Fruit fly (Drosophila melanogaster) whole organism, embryonic: Measurements from ENCODE around the gene CG43450.
A peak's percentile ranks its signal among the peaks of the same experiment; 100 is the strongest.

Source experiments
- Abd-B ChIP-seq: fragments of 200-800 bp; sonication (Bioruptor generic); optimal IDR thresholded peaks from 2 replicates; lab custom pipeline; 2018; ENCODE audit warnings: missing biosample characterization, mild to moderate bottlenecking, missing genetic modification characterization, moderate library complexity
- CG10321 ChIP-seq: fragments of 200-800 bp; sonication (Bioruptor generic); IDR thresholded peaks from 2 replicates; pipeline ENCODE4 v1.3.6; 2022; ENCODE audit warnings: missing biosample characterization, missing genetic modification characterization
- CG12071 ChIP-seq: fragments of 200-800 bp; sonication (Bioruptor generic); optimal IDR thresholded peaks from 3 replicates; lab custom pipeline; 2018; ENCODE audit warnings: missing biosample characterization, mild to moderate bottlenecking, missing genetic modification characterization
- CG13287 ChIP-seq: fragments of 200-800 bp; sonication (Bioruptor generic); IDR thresholded peaks from 2 replicates; pipeline ENCODE4 v1.3.6; 2022; ENCODE audit warnings: missing biosample characterization, missing genetic modification characterization; ENCODE audit not compliant: partially characterized antibody
- CG13775 ChIP-seq: fragments of 200-800 bp; sonication (Bioruptor generic); optimal IDR thresholded peaks from 3 replicates; lab custom pipeline; 2017; ENCODE audit warnings: missing biosample characterization, mild to moderate bottlenecking, missing genetic modification characterization
- CG14441 ChIP-seq: fragments of 200-800 bp; sonication (Bioruptor generic); IDR thresholded peaks from 2 replicates; pipeline ENCODE4 v1.3.6; 2022; ENCODE audit warnings: missing biosample characterization, missing genetic modification characterization
- CG15601 ChIP-seq: fragments of 200-800 bp; sonication (Bioruptor generic); optimal IDR thresholded peaks from 3 replicates; lab custom pipeline; 2019; ENCODE audit warnings: missing biosample characterization, mild to moderate bottlenecking, missing genetic modification characterization, moderate library complexity
- CG16813 ChIP-seq: fragments of 200-800 bp; sonication (Bioruptor generic); IDR thresholded peaks from 3 replicates; pipeline ENCODE4 v1.3.6; 2022; ENCODE audit warnings: missing biosample characterization, missing genetic modification characterization; ENCODE audit not compliant: partially characterized antibody
- CG2116 ChIP-seq: fragments of 200-800 bp; sonication (Bioruptor generic); optimal IDR thresholded peaks from 3 replicates; lab custom pipeline; 2018; ENCODE audit warnings: missing biosample characterization, mild to moderate bottlenecking, missing genetic modification characterization
- CG31388 ChIP-seq: fragments of 200-800 bp; sonication (Bioruptor generic); optimal IDR thresholded peaks from 2 replicates; lab custom pipeline; 2016; ENCODE audit warnings: missing biosample characterization, missing genetic modification characterization
- CG34224 ChIP-seq: fragments of 200-800 bp; sonication (Bioruptor generic); IDR thresholded peaks from 3 replicates; pipeline ENCODE4 v1.3.6; 2022; ENCODE audit warnings: missing biosample characterization, missing genetic modification characterization; ENCODE audit not compliant: partially characterized antibody
- CG6765 ChIP-seq: fragments of 200-800 bp; sonication (Bioruptor generic); optimal IDR thresholded peaks from 3 replicates; lab custom pipeline; 2017; ENCODE audit warnings: missing biosample characterization, mild to moderate bottlenecking, missing genetic modification characterization
- CG6791 ChIP-seq: fragments of 200-800 bp; sonication (Bioruptor generic); IDR thresholded peaks from 3 replicates; pipeline ENCODE4 v1.3.6; 2022; ENCODE audit warnings: missing biosample characterization, missing genetic modification characterization; ENCODE audit not compliant: partially characterized antibody
- CG7963 ChIP-seq: fragments of 200-800 bp; sonication (Bioruptor generic); IDR thresholded peaks from 3 replicates; pipeline ENCODE4 v1.3.6; 2022; ENCODE audit warnings: missing biosample characterization, missing genetic modification characterization; ENCODE audit not compliant: partially characterized antibody
- D19B ChIP-seq: fragments of 200-800 bp; sonication (Bioruptor generic); optimal IDR thresholded peaks from 2 replicates; lab custom pipeline; 2017; ENCODE audit warnings: missing biosample characterization, mild to moderate bottlenecking, missing genetic modification characterization
- E2f2 ChIP-seq: fragments of 200-800 bp; sonication (Bioruptor generic); IDR thresholded peaks from 2 replicates; pipeline ENCODE4 v1.3.6; 2022; ENCODE audit warnings: missing biosample characterization, missing genetic modification characterization
- HLH4C ChIP-seq: fragments of 200-800 bp; sonication (Bioruptor generic); IDR thresholded peaks from 3 replicates; pipeline ENCODE4 v1.3.6; 2022; ENCODE audit warnings: missing biosample characterization, missing genetic modification characterization; ENCODE audit not compliant: partially characterized antibody
- HmgD ChIP-seq: fragments of 200-800 bp; sonication (Bioruptor generic); optimal IDR thresholded peaks from 3 replicates; lab custom pipeline; 2016; ENCODE audit warnings: missing biosample characterization, missing genetic modification characterization
- MBD-R2 ChIP-seq: fragments of 200-800 bp; sonication (Bioruptor generic); IDR thresholded peaks from 2 replicates; pipeline ENCODE4 v1.3.6; 2022; ENCODE audit warnings: missing biosample characterization, missing genetic modification characterization
- MESR4 ChIP-seq: fragments of 200-800 bp; sonication (Bioruptor generic); optimal IDR thresholded peaks from 2 replicates; lab custom pipeline; 2018; ENCODE audit warnings: missing biosample characterization, mild to moderate bottlenecking, missing genetic modification characterization, moderate library complexity
- Scr ChIP-seq: fragments of 200-800 bp; sonication (Bioruptor generic); IDR thresholded peaks from 2 replicates; pipeline ENCODE4 v1.3.6; 2022; ENCODE audit warnings: missing biosample characterization, missing genetic modification characterization; ENCODE audit not compliant: partially characterized antibody
- Ssrp ChIP-seq: fragments of 200-800 bp; sonication (Bioruptor generic); optimal IDR thresholded peaks from 2 replicates; lab custom pipeline; 2018; ENCODE audit warnings: missing biosample characterization, mild to moderate bottlenecking, missing genetic modification characterization, moderate library complexity
- Vsx1 ChIP-seq: fragments of 200-800 bp; sonication (Bioruptor generic); optimal IDR thresholded peaks from 2 replicates; lab custom pipeline; 2017; ENCODE audit warnings: missing biosample characterization, mild to moderate bottlenecking, missing genetic modification characterization, missing genetic modification reagents
- YL-1 ChIP-seq: fragments of 200-800 bp; sonication (Bioruptor generic); optimal IDR thresholded peaks from 3 replicates; lab custom pipeline; 2017; ENCODE audit warnings: missing biosample characterization, mild to moderate bottlenecking, missing genetic modification characterization
- amos ChIP-seq: fragments of 200-800 bp; sonication (Bioruptor generic); IDR thresholded peaks from 2 replicates; pipeline ENCODE4 v1.3.6; 2022; ENCODE audit warnings: missing biosample characterization, missing genetic modification characterization; ENCODE audit not compliant: partially characterized antibody
- ato ChIP-seq: fragments of 200-800 bp; sonication (Bioruptor generic); IDR thresholded peaks from 2 replicates; pipeline ENCODE4 v1.3.6; 2022; ENCODE audit warnings: missing biosample characterization, missing genetic modification characterization; ENCODE audit not compliant: partially characterized antibody
- btn ChIP-seq: fragments of 200-800 bp; sonication (Bioruptor generic); optimal IDR thresholded peaks from 2 replicates; lab custom pipeline; 2016; ENCODE audit warnings: missing biosample characterization, missing genetic modification characterization
- chinmo ChIP-seq: fragments of 200-800 bp; sonication (Bioruptor generic); IDR thresholded peaks from 4 replicates; pipeline ENCODE4 v1.3.6; 2022; ENCODE audit warnings: missing biosample characterization, missing genetic modification characterization; ENCODE audit not compliant: partially characterized antibody
- crp ChIP-seq, 2 experiments: fragments of 200-800 bp; sonication (Bioruptor generic); optimal IDR thresholded peaks; 2 replicates in 1 of 2; 3 replicates in 1 of 2; lab custom pipeline; 2017; ENCODE audit warnings: missing biosample characterization in 2 of 2, missing genetic modification characterization in 2 of 2, mild to moderate bottlenecking in 1 of 2, moderate library complexity in 1 of 2
- dimm ChIP-seq: fragments of 200-800 bp; sonication (Bioruptor generic); IDR thresholded peaks from 2 replicates; pipeline ENCODE4 v1.3.6; 2022; ENCODE audit warnings: missing biosample characterization, missing genetic modification characterization
- gt ChIP-seq: fragments of 200-800 bp; sonication (Bioruptor generic); IDR thresholded peaks from 2 replicates; pipeline ENCODE4 v1.3.6; 2022; ENCODE audit warnings: missing biosample characterization, missing genetic modification characterization
- hbn ChIP-seq: fragments of 200-800 bp; sonication (Bioruptor generic); IDR thresholded peaks from 2 replicates; pipeline ENCODE4 v1.3.6; 2022; ENCODE audit warnings: missing biosample characterization, missing genetic modification characterization; ENCODE audit not compliant: partially characterized antibody
- knrl ChIP-seq: fragments of 200-800 bp; sonication (Bioruptor generic); IDR thresholded peaks from 3 replicates; pipeline ENCODE4 v1.3.6; 2022; ENCODE audit warnings: missing biosample characterization, missing genetic modification characterization; ENCODE audit not compliant: partially characterized antibody
- mirr ChIP-seq: fragments of 200-800 bp; sonication (Bioruptor generic); optimal IDR thresholded peaks from 3 replicates; lab custom pipeline; 2018; ENCODE audit warnings: missing biosample characterization, mild to moderate bottlenecking, missing genetic modification characterization
- pum ChIP-seq: fragments of 200-800 bp; sonication (Bioruptor generic); optimal IDR thresholded peaks from 2 replicates; lab custom pipeline; 2016; ENCODE audit warnings: missing biosample characterization, missing genetic modification characterization
- pzg ChIP-seq: fragments of 200-800 bp; sonication (Bioruptor generic); optimal IDR thresholded peaks from 3 replicates; lab custom pipeline; 2018; ENCODE audit warnings: missing biosample characterization, mild to moderate bottlenecking, missing genetic modification characterization, moderate library complexity
- sd ChIP-seq: fragments of 200-800 bp; sonication (Bioruptor generic); optimal IDR thresholded peaks from 3 replicates; lab custom pipeline; 2018; ENCODE audit warnings: missing biosample characterization, mild to moderate bottlenecking, missing genetic modification characterization, moderate library complexity
- slou ChIP-seq: fragments of 200-800 bp; sonication (Bioruptor generic); optimal IDR thresholded peaks from 3 replicates; lab custom pipeline; 2016; ENCODE audit warnings: missing biosample characterization, missing genetic modification characterization
- sob ChIP-seq: fragments of 200-800 bp; sonication (Bioruptor generic); IDR thresholded peaks from 2 replicates; pipeline ENCODE4 v1.3.6; 2022; ENCODE audit warnings: missing biosample characterization, missing genetic modification characterization
- tin ChIP-seq: fragments of 200-800 bp; sonication (Bioruptor generic); optimal IDR thresholded peaks from 3 replicates; lab custom pipeline; 2016; ENCODE audit warnings: missing biosample characterization, missing genetic modification characterization
- tna ChIP-seq: fragments of 200-800 bp; sonication (Bioruptor generic); IDR thresholded peaks from 2 replicates; pipeline ENCODE4 v1.3.6; 2022; ENCODE audit warnings: missing biosample characterization, missing genetic modification characterization; ENCODE audit not compliant: partially characterized antibody
- unc-4 ChIP-seq: fragments of 200-800 bp; sonication (Bioruptor generic); IDR thresholded peaks from 2 replicates; pipeline ENCODE4 v1.3.6; 2022; ENCODE audit warnings: missing biosample characterization, missing genetic modification characterization; ENCODE audit not compliant: partially characterized antibody
- vnd ChIP-seq: fragments of 200-800 bp; sonication (Bioruptor generic); IDR thresholded peaks from 3 replicates; pipeline ENCODE4 v1.3.6; 2022; ENCODE audit warnings: missing biosample characterization, missing genetic modification characterization; ENCODE audit not compliant: partially characterized antibody
- zen2 ChIP-seq: fragments of 200-800 bp; sonication (Bioruptor generic); IDR thresholded peaks from 3 replicates; pipeline ENCODE4 v1.3.6; 2022; ENCODE audit warnings: missing biosample characterization, missing genetic modification characterization; ENCODE audit not compliant: partially characterized antibody

CG43450 gene

dm6 chr3R:12211552-12211951, 16.5 kb downstream of the CG43450 start (continued):
- TF ChIP-seq CG10321 (GFP tag; lab: Robert Waterston, UW) (no peak), Vsx1 (GFP tag; lab: Kevin White, UChicago) (no peak), CG12071 (GFP tag; lab: Kevin White, UChicago) (no peak), CG15601 (tag; lab: Kevin White, UChicago) (no peak), mirr (GFP tag; lab: Kevin White, UChicago) (peak; percentile 80), CG16813 (GFP tag; lab: Robert Waterston, UW) (no peak), unc-4 (GFP tag; lab: Robert Waterston, UW) (no peak), gt (GFP tag; lab: Robert Waterston, UW) (no peak)

- no peak for TF ChIP-seq Abd-B (GFP tag; lab: Kevin White, UChicago)
These were observed 19.1 kb downstream of the CG43450 start, which contains the start of gene CG14742 for dm6 chr3R:12214201-12214600. Gene CG14742 (plus strand): TSS chr3R:12214501.

dm6 chr3R:12219497-12219896, 24.4 kb downstream of the CG43450 start, which contains the start of gene Cog1:
Gene Cog1 (minus strand): TSS chr3R:12219686.
- no peak for TF ChIP-seq btn (GFP tag; lab: Kevin White, UChicago)
- TF ChIP-seq sob, result no peak
- TF ChIP-seq tin (GFP tag; lab: Kevin White, UChicago), result no peak
- TF ChIP-seq MBD-R2, result peak; percentile 65; the same call in 1 of the 2 replicates
- TF ChIP-seq knrl (GFP tag; lab: Robert Waterston, UW), result peak; percentile 55; the same call in 2 of the 3 replicates
- no peak for TF ChIP-seq slou (GFP tag; lab: Kevin White, UChicago)
- TF ChIP-seq E2f2 (GFP tag; lab: Robert Waterston, UW), result no peak
- peak; percentile 75 for TF ChIP-seq zen2 (GFP tag; lab: Robert Waterston, UW)
- TF ChIP-seq amos (GFP tag; lab: Robert Waterston, UW), result peak; percentile 72
- no peak for TF ChIP-seq CG13775 (GFP tag; lab: Kevin White, UChicago)
- TF ChIP-seq CG13287 (GFP tag; lab: Robert Waterston, UW), result peak; percentile 89
- peak; percentile 83 for TF ChIP-seq CG2116 (GFP tag; lab: Kevin White, UChicago)
- TF ChIP-seq CG34224 (GFP tag; lab: Robert Waterston, UW), result peak; percentile 79
- peak; percentile 63; the same call in 2 of the 3 replicates for TF ChIP-seq HLH4C (GFP tag; lab: Robert Waterston, UW)
- no peak for TF ChIP-seq Ssrp (tag; lab: Kevin White, UChicago)
- TF ChIP-seq HmgD (GFP tag; lab: Kevin White, UChicago), result no peak
- no peak for TF ChIP-seq D19B (GFP tag; lab: Kevin White, UChicago)
- peak; percentile 39 for TF ChIP-seq YL-1 (GFP tag; lab: Kevin White, UChicago)
- peak; percentile 80 for TF ChIP-seq unc-4 (GFP tag; lab: Robert Waterston, UW)
- peak; percentile 39; the same call in 2 of the 3 replicates for TF ChIP-seq CG7963 (GFP tag; lab: Robert Waterston, UW)
- no peak for TF ChIP-seq sd (tag; lab: Kevin White, UChicago)
- TF ChIP-seq vnd (GFP tag; lab: Robert Waterston, UW), result peak; percentile 53
- TF ChIP-seq pum (GFP tag; lab: Kevin White, UChicago), result no peak
- TF ChIP-seq CG31388, result no peak
- peak; percentile 67 for TF ChIP-seq MESR4 (GFP tag; lab: Kevin White, UChicago)
- TF ChIP-seq CG14441 (GFP tag; lab: Robert Waterston, UW), result no peak
- peak; percentile 76 for TF ChIP-seq hbn (GFP tag; lab: Robert Waterston, UW)
- peak; percentile 55; the same call in 1 of the 2 replicates for TF ChIP-seq ato (GFP tag; lab: Robert Waterston, UW)
- peak; percentile 59 for TF ChIP-seq tna (GFP tag; lab: Robert Waterston, UW)
- TF ChIP-seq CG6791 (GFP tag; lab: Robert Waterston, UW), result peak; percentile 71
- 0 out of 4 replicates have a peak, but pooled peaks have one; percentile 37 for TF ChIP-seq chinmo (GFP tag; lab: Robert Waterston, UW)
- TF ChIP-seq CG6765, result no peak
- TF ChIP-seq pzg (GFP tag; lab: Kevin White, UChicago), result peak; percentile 42
- TF ChIP-seq dimm (GFP tag; lab: Robert Waterston, UW), result no peak
- TF ChIP-seq Scr (GFP tag; lab: Robert Waterston, UW), result peak; percentile 78
- peak in 1 of 2 experiments; percentile 77 for TF ChIP-seq crp (GFP tag; optimal IDR thresholded peaks at IDR 0.05; lab: Kevin White, UChicago)
